Fruit fly (Drosophila melanogaster) whole organism, prepupa: ENCODE data around the gene Jon65Ai.
A peak's percentile ranks its signal among the peaks of the same experiment; 100 is the strongest.

Experiments used
- CG10631 ChIP-seq: fragments of 200-800 bp; sonication (Bioruptor generic); optimal IDR thresholded peaks from 2 replicates; lab custom pipeline; 2016; ENCODE audit warnings: missing biosample characterization, missing genetic modification characterization
- CG10669 ChIP-seq: fragments of 200-800 bp; sonication (Bioruptor generic); optimal IDR thresholded peaks from 3 replicates; lab custom pipeline; 2018; ENCODE audit warnings: missing biosample characterization, mild to moderate bottlenecking, missing genetic modification characterization, moderate library complexity
- CG11294 ChIP-seq: fragments of 200-800 bp; sonication (Bioruptor generic); IDR thresholded peaks from 2 replicates; pipeline ENCODE4 v1.3.6; 2022; ENCODE audit warnings: missing biosample characterization, missing genetic modification characterization
- CG11762 ChIP-seq: fragments of 200-800 bp; sonication (Bioruptor generic); optimal IDR thresholded peaks from 3 replicates; lab custom pipeline; 2016; ENCODE audit warnings: missing biosample characterization, missing genetic modification characterization; ENCODE audit not compliant: insufficient read depth
- CG11902 ChIP-seq: fragments of 200-800 bp; sonication (Bioruptor generic); optimal IDR thresholded peaks from 3 replicates; lab custom pipeline; 2016; ENCODE audit warnings: missing biosample characterization, missing genetic modification characterization
- CG15336 ChIP-seq: fragments of 200-800 bp; sonication (Bioruptor generic); IDR thresholded peaks from 2 replicates; pipeline ENCODE4 v1.3.6; 2022; ENCODE audit warnings: missing biosample characterization, missing genetic modification characterization
- CG1621 ChIP-seq: fragments of 200-800 bp; sonication (Bioruptor generic); optimal IDR thresholded peaks from 3 replicates; lab custom pipeline; 2018; ENCODE audit warnings: missing biosample characterization, mild to moderate bottlenecking, missing genetic modification characterization
- CG16779 ChIP-seq: fragments of 200-800 bp; sonication (Bioruptor generic); optimal IDR thresholded peaks from 3 replicates; lab custom pipeline; 2017; ENCODE audit warnings: missing biosample characterization, mild to moderate bottlenecking, missing genetic modification characterization
- CG31627 ChIP-seq: fragments of 200-800 bp; sonication (Bioruptor generic); optimal IDR thresholded peaks from 3 replicates; lab custom pipeline; 2016; ENCODE audit warnings: missing biosample characterization, missing genetic modification characterization
- CG32006 ChIP-seq: fragments of 200-800 bp; sonication (Bioruptor generic); optimal IDR thresholded peaks from 3 replicates; lab custom pipeline; 2017; ENCODE audit warnings: missing biosample characterization, mild to moderate bottlenecking, missing genetic modification characterization
- CG3919 ChIP-seq: fragments of 200-800 bp; sonication (Bioruptor generic); optimal IDR thresholded peaks from 3 replicates; lab custom pipeline; 2016; ENCODE audit warnings: missing biosample characterization, missing genetic modification characterization
- CG6163 ChIP-seq: fragments of 200-800 bp; sonication (Bioruptor generic); IDR thresholded peaks from 3 replicates; pipeline ENCODE4 v1.3.6; 2022; ENCODE audit warnings: missing biosample characterization, missing genetic modification characterization
- CG6276 ChIP-seq: fragments of 200-800 bp; sonication (Bioruptor generic); optimal IDR thresholded peaks from 2 replicates; lab custom pipeline; 2017; ENCODE audit warnings: missing biosample characterization, mild to moderate bottlenecking, missing genetic modification characterization
- CG6854 ChIP-seq: fragments of 200-800 bp; sonication (Bioruptor generic); optimal IDR thresholded peaks from 2 replicates; lab custom pipeline; 2017; ENCODE audit warnings: missing biosample characterization, mild to moderate bottlenecking, missing genetic modification characterization
- CG7368 ChIP-seq: fragments of 200-800 bp; sonication (Bioruptor generic); optimal IDR thresholded peaks from 3 replicates; lab custom pipeline; 2016; ENCODE audit warnings: missing biosample characterization, missing genetic modification characterization
- CG8119 ChIP-seq: fragments of 200-800 bp; sonication (Bioruptor generic); IDR thresholded peaks from 3 replicates; pipeline ENCODE4 v1.3.6; 2022; ENCODE audit warnings: missing biosample characterization, missing genetic modification characterization
- CG8319 ChIP-seq: fragments of 200-800 bp; sonication (Bioruptor generic); optimal IDR thresholded peaks from 3 replicates; lab custom pipeline; 2016; ENCODE audit warnings: missing biosample characterization, missing genetic modification characterization
- CG8632 ChIP-seq: fragments of 200-800 bp; sonication (Bioruptor generic); optimal IDR thresholded peaks from 3 replicates; lab custom pipeline; 2016; ENCODE audit warnings: missing biosample characterization, missing genetic modification characterization
- CG9139 ChIP-seq: fragments of 200-800 bp; sonication (Bioruptor generic); optimal IDR thresholded peaks from 3 replicates; lab custom pipeline; 2017; ENCODE audit warnings: missing biosample characterization, mild to moderate bottlenecking, missing genetic modification characterization
- Eip75B ChIP-seq: fragments of 200-800 bp; sonication (Bioruptor generic); optimal IDR thresholded peaks from 3 replicates; lab custom pipeline; 2016; ENCODE audit warnings: missing biosample characterization, missing genetic modification characterization
- Eip78C ChIP-seq: fragments of 200-800 bp; sonication (Bioruptor generic); peaks from one replicate; lab custom pipeline; 2016; ENCODE audit warnings: missing biosample characterization, missing genetic modification characterization
- Ets21C ChIP-seq: fragments of 200-800 bp; sonication (Bioruptor generic); optimal IDR thresholded peaks from 3 replicates; lab custom pipeline; 2016; ENCODE audit warnings: missing biosample characterization, missing genetic modification characterization
- Ets96B ChIP-seq: fragments of 200-800 bp; optimal IDR thresholded peaks from 2 replicates; lab custom pipeline; 2019; ENCODE audit warnings: missing biosample characterization, mild to moderate bottlenecking, missing genetic modification characterization, moderate library complexity
- Gug ChIP-seq: fragments of 200-800 bp; sonication (Bioruptor generic); IDR thresholded peaks from 2 replicates; pipeline ENCODE4 v1.3.6; 2022; ENCODE audit warnings: missing biosample characterization, missing genetic modification characterization
- Hr38 ChIP-seq: sonication (Bioruptor generic); optimal IDR thresholded peaks from 2 replicates; lab custom pipeline; 2016; ENCODE audit warnings: missing biosample characterization, missing genetic modification characterization
- Hr39 ChIP-seq: fragments of 200-800 bp; sonication (Bioruptor generic); optimal IDR thresholded peaks from 2 replicates; lab custom pipeline; 2016; ENCODE audit warnings: missing biosample characterization, missing genetic modification characterization
- Hr4 ChIP-seq: fragments of 200-800 bp; sonication (Bioruptor generic); optimal IDR thresholded peaks from 3 replicates; lab custom pipeline; 2016; ENCODE audit warnings: missing biosample characterization, missing genetic modification characterization
- Met ChIP-seq: fragments of 200-800 bp; sonication (Bioruptor generic); optimal IDR thresholded peaks from 3 replicates; lab custom pipeline; 2016; ENCODE audit warnings: missing biosample characterization, missing genetic modification characterization
- OdsH ChIP-seq: fragments of 200-800 bp; sonication (Bioruptor generic); optimal IDR thresholded peaks from 3 replicates; lab custom pipeline; 2016; ENCODE audit warnings: missing biosample characterization, missing genetic modification characterization
- Sox102F ChIP-seq: fragments of 200-800 bp; sonication (Bioruptor generic); optimal IDR thresholded peaks from 2 replicates; lab custom pipeline; 2016; ENCODE audit warnings: missing biosample characterization, mild to moderate bottlenecking, missing genetic modification characterization
- Sox14 ChIP-seq: fragments of 200-800 bp; sonication (Bioruptor generic); optimal IDR thresholded peaks from 3 replicates; lab custom pipeline; 2016; ENCODE audit warnings: missing biosample characterization, missing genetic modification characterization
- Sox15 ChIP-seq: fragments of 200-800 bp; sonication (Bioruptor generic); optimal IDR thresholded peaks from 3 replicates; lab custom pipeline; 2016; ENCODE audit warnings: missing biosample characterization, missing genetic modification characterization
- achi ChIP-seq: fragments of 200-800 bp; sonication (Bioruptor generic); optimal IDR thresholded peaks from 3 replicates; lab custom pipeline; 2016; ENCODE audit warnings: missing biosample characterization, missing genetic modification characterization
- cyc ChIP-seq: fragments of 200-800 bp; sonication (Bioruptor generic); optimal IDR thresholded peaks from 3 replicates; lab custom pipeline; 2016; ENCODE audit warnings: missing biosample characterization, missing genetic modification characterization
- dac ChIP-seq: fragments of 200-800 bp; sonication (Bioruptor generic); optimal IDR thresholded peaks from 2 replicates; lab custom pipeline; 2017; ENCODE audit warnings: missing biosample characterization, mild to moderate bottlenecking, missing genetic modification characterization
- dsx ChIP-seq: fragments of 200-800 bp; optimal IDR thresholded peaks from 3 replicates; lab custom pipeline; 2019; ENCODE audit warnings: missing biosample characterization, mild to moderate bottlenecking, missing genetic modification characterization, moderate library complexity; ENCODE audit not compliant: poor library complexity, severe bottlenecking
- eg ChIP-seq: fragments of 200-800 bp; sonication (Bioruptor generic); IDR thresholded peaks from 3 replicates; pipeline ENCODE4 v1.3.6; 2022; ENCODE audit warnings: missing biosample characterization, missing genetic modification characterization
- esn ChIP-seq: fragments of 200-800 bp; sonication (Bioruptor generic); optimal IDR thresholded peaks from 2 replicates; lab custom pipeline; 2016; ENCODE audit warnings: missing biosample characterization, mild to moderate bottlenecking, missing genetic modification characterization, moderate library complexity
- fd59A ChIP-seq: fragments of 200-800 bp; sonication (Bioruptor generic); optimal IDR thresholded peaks from 2 replicates; lab custom pipeline; 2017; ENCODE audit warnings: missing biosample characterization, mild to moderate bottlenecking, missing genetic modification characterization, missing genetic modification reagents
- fd85E ChIP-seq: fragments of 200-800 bp; sonication (Bioruptor generic); optimal IDR thresholded peaks from 3 replicates; lab custom pipeline; 2016; ENCODE audit warnings: missing biosample characterization, missing genetic modification characterization
- fkh ChIP-seq: fragments of 200-800 bp; sonication (Bioruptor generic); optimal IDR thresholded peaks from 3 replicates; lab custom pipeline; 2017; ENCODE audit warnings: missing biosample characterization, mild to moderate bottlenecking, missing genetic modification characterization, moderate library complexity
- net ChIP-seq: fragments of 200-800 bp; sonication (Bioruptor generic); optimal IDR thresholded peaks from 3 replicates; lab custom pipeline; 2016; ENCODE audit warnings: missing biosample characterization, missing genetic modification characterization
- pdm3 ChIP-seq: fragments of 200-800 bp; sonication (Bioruptor generic); optimal IDR thresholded peaks from 3 replicates; lab custom pipeline; 2016; ENCODE audit warnings: missing biosample characterization, missing genetic modification characterization
- spab ChIP-seq: fragments of 200-800 bp; sonication (Bioruptor generic); optimal IDR thresholded peaks from 2 replicates; lab custom pipeline; 2017; ENCODE audit warnings: missing biosample characterization, mild to moderate bottlenecking, missing genetic modification characterization, missing genetic modification reagents
- ss ChIP-seq, 2 experiments: fragments of 200-800 bp; sonication (Bioruptor generic); optimal IDR thresholded peaks; 2 replicates in 1 of 2; 3 replicates in 1 of 2; lab custom pipeline; 2017 to 2018; ENCODE audit warnings: mild to moderate bottlenecking in 2 of 2, missing biosample characterization in 2 of 2, missing genetic modification characterization in 2 of 2, moderate library complexity in 1 of 2
- topi ChIP-seq: fragments of 200-800 bp; sonication (Bioruptor generic); optimal IDR thresholded peaks from 3 replicates; lab custom pipeline; 2016; ENCODE audit warnings: missing biosample characterization, missing genetic modification characterization

Jon65Ai gene

DNA sequence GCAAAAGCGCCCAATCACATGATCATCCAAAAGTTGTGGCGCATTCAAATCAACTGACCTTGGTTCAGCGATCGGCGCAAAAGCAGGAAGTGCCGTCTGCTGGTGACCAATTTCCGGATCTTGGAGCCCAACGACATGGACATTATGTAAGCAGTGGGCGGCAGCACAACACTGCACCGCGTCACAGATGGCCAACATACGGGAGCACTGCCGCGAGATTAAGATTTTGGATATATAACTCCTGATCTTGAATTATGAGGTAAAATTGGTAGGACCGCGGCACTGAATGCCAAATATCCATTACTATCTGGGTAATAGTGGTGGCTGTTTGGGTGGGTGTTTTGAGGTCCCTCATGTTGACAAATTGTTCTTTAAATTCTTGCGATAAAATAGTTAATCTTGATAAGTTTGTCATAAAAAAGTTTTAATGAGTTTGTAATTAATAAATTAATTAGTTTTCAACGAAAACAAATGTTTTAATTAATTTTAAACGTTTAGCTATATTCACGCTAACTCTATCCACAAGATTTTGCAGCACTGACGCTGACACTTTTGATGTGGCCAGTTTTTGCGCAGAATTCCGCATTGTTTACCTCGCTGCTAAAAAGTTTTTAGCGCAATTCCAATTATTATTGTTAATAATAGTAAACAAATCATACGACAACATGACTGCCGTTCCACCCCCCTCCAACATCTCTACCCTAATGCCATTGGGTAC is 20.9 kb upstream of the Jon65Ai start, which contains the start of the genes CG13295 and CG6610 (continued):
- TF ChIP-seq CG15336 (GFP tag; lab: Robert Waterston, UW), result peak; percentile 35; the same call in 1 of the 2 replicates
- TF ChIP-seq Eip75B (GFP tag; lab: Kevin White, UChicago), result peak; percentile 47
- peak; percentile 7 for TF ChIP-seq Sox15
- TF ChIP-seq CG32006 (GFP tag; lab: Kevin White, UChicago), result peak; percentile 58
- no peak for TF ChIP-seq CG6854
- TF ChIP-seq topi (GFP tag; lab: Kevin White, UChicago), result peak; percentile 42
- peak; percentile 36; the same call in 1 of the 3 replicates for TF ChIP-seq CG6163 (GFP tag; lab: Robert Waterston, UW)

- TF ChIP-seq CG6163 (GFP tag; lab: Robert Waterston, UW) (peak; percentile 70), pdm3 (GFP tag; lab: Kevin White, UChicago) (no peak), CG6276 (GFP tag; lab: Kevin White, UChicago) (no peak), cyc (GFP tag; lab: Kevin White, UChicago) (peak; percentile 73), fd85E (GFP tag; lab: Kevin White, UChicago) (no peak), topi (GFP tag; lab: Kevin White, UChicago) (peak; percentile 49), Hr39 (GFP tag; lab: Kevin White, UChicago) (peak; percentile 65), CG11294 (GFP tag; lab: Robert Waterston, UW) (no peak), CG7368 (peak; percentile 13), eg (peak; percentile 50; the same call in 2 of the 3 replicates), CG3919 (GFP tag; lab: Kevin White, UChicago) (peak; percentile 58), Met (GFP tag; lab: Kevin White, UChicago) (peak; percentile 44), ss (GFP tag; optimal IDR thresholded peaks at IDR 0.05; lab: Kevin White, UChicago) (no peak), dac (GFP tag; lab: Kevin White, UChicago) (no peak), CG8319 (GFP tag; lab: Kevin White, UChicago) (peak; percentile 43), dsx (GFP tag; lab: Kevin White, UChicago) (no peak), CG15336 (GFP tag; lab: Robert Waterston, UW) (no peak), esn (GFP tag; lab: Kevin White, UChicago) (peak; percentile 53), OdsH (peak; percentile 59), Gug (GFP tag; lab: Robert Waterston, UW) (no peak; the same call in 1 of the 2 replicates), Ets21C (GFP tag; lab: Kevin White, UChicago) (no peak), CG8632 (GFP tag; lab: Kevin White, UChicago) (no peak), CG32006 (GFP tag; lab: Kevin White, UChicago) (no peak), net (GFP tag; lab: Kevin White, UChicago) (peak; percentile 5), CG16779 (tag; lab: Kevin White, UChicago) (no peak), achi (GFP tag; lab: Kevin White, UChicago) (peak; percentile 25), Sox14 (GFP tag; lab: Kevin White, UChicago) (no peak), spab (GFP tag; lab: Kevin White, UChicago) (no peak), Hr4 (GFP tag; lab: Kevin White, UChicago) (no peak), Eip78C (peak; percentile 68), CG11762 (GFP tag; lab: Kevin White, UChicago) (no peak), CG1621 (tag; lab: Kevin White, UChicago) (no peak), CG10631 (GFP tag; lab: Kevin White, UChicago) (peak; percentile 6), CG10669 (GFP tag; lab: Kevin White, UChicago) (peak; percentile 42), Eip75B (GFP tag; lab: Kevin White, UChicago) (peak; percentile 17), CG8119 (no peak), Hr38 (GFP tag; lab: Kevin White, UChicago) (no peak), CG11902 (peak; percentile 66), CG9139 (GFP tag; lab: Kevin White, UChicago) (no peak), CG6854 (peak; percentile 21), fkh (GFP tag; lab: Kevin White, UChicago) (no peak), Sox102F (no peak), fd59A (GFP tag; lab: Kevin White, UChicago) (no peak), CG31627 (GFP tag; lab: Kevin White, UChicago) (peak; percentile 55), Ets96B (no peak)
Measured at dm6 chr3L:6071454-6072189, 17.4 kb upstream of the Jon65Ai start, which contains the start of gene CG6602. CG6602 (plus strand) TSS chr3L:6072139.
